Fruit fly (Drosophila melanogaster): ENCODE data around the gene LeuRS.

Gene LeuRS

DNA sequence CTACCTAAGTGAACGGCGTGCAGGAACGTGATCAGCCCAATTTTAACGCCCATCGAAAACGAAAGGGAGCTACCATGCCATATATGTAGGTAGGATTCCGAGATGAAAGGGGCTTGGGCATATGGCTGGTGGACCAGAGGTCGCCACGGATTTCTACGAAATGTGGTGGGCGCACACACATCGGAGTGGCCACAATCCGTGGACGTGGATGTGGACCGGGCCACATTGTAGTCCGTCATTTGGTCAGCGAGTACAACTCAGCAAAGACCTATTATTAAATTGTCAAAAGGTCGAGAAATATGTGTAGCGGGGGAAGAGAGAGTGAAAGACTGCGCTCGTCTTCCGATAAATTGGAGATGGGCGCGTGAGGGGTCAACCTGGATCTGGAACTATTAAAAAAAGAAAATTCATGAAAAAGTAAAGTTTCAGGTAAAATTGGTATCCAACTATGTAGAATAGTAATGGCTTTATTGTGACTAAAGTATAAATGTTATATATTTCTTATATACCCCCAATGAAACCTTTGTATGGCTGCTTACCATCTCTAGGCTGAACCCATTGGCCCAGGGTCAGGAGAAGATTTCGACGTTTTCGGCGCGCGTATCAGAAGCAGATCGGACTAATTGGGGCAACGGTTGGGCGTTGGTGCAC, 41.1 kb upstream of the LeuRS start (continued):
- TF ChIP-seq exex (tag; optimal IDR thresholded peaks at IDR 0.05) (no peak), CG11504 (tag; optimal IDR thresholded peaks at IDR 0.05) (peak; percentile 32), CG1603 (tag; optimal IDR thresholded peaks at IDR 0.05) (peak; percentile 10), CG6272 (GFP tag; IDR thresholded peaks at IDR 0.05) (peak; percentile 44; the same call in 1 of the 2 replicates), Hr78 (GFP tag; optimal IDR thresholded peaks at IDR 0.05) (peak in 1 of 2 experiments; percentile 88), CG8765 (GFP tag; IDR thresholded peaks at IDR 0.05) (peak; percentile 44; the same call in 1 of the 2 replicates), HLHmδ (GFP tag; optimal IDR thresholded peaks at IDR 0.05) (no peak), Elba2 (GFP tag; optimal IDR thresholded peaks at IDR 0.05) (no peak), CrebB (tag; optimal IDR thresholded peaks at IDR 0.05) (no peak), otp (GFP tag; IDR thresholded peaks at IDR 0.05) (no peak), CG9727 (GFP tag; optimal IDR thresholded peaks at IDR 0.05) (peak; percentile 14), CG17328 (GFP tag; IDR thresholded peaks at IDR 0.05) (0 out of 2 replicates have a peak, but pooled peaks have one; percentile 34), dmrt11E (tag; optimal IDR thresholded peaks at IDR 0.05) (peak; percentile 65), CG10431 (GFP tag; optimal IDR thresholded peaks at IDR 0.05) (no peak), CG30403 (GFP tag; optimal IDR thresholded peaks at IDR 0.05) (no peak), zfh1 (GFP tag; IDR thresholded peaks at IDR 0.05) (peak; percentile 58; the same call in 2 of the 3 replicates), CG31441 (GFP tag; IDR thresholded peaks at IDR 0.05) (peak; percentile 40; the same call in 1 of the 2 replicates), toy (GFP tag; IDR thresholded peaks at IDR 0.05) (no peak), Pdp1 (GFP tag; optimal IDR thresholded peaks at IDR 0.05) (no peak), sna (GFP tag; IDR thresholded peaks at IDR 0.05; ENCODE audit: partially characterized antibody) (0 out of 2 replicates have a peak, but pooled peaks have one; percentile 25), lbe (GFP tag; optimal IDR thresholded peaks at IDR 0.05) (no peak), CG12744 (GFP tag; optimal IDR thresholded peaks at IDR 0.05) (no peak), Dek (tag; optimal IDR thresholded peaks at IDR 0.05) (no peak), unpg (GFP tag; optimal IDR thresholded peaks at IDR 0.05) (peak; percentile 12), CG8359 (GFP tag; optimal IDR thresholded peaks at IDR 0.05; ENCODE audit: borderline replicate concordance) (peak; percentile 36), CG17359 (tag; optimal IDR thresholded peaks at IDR 0.05) (peak; percentile 9), CG34422 (GFP tag; IDR thresholded peaks at IDR 0.05) (peak; percentile 54; the same call in 2 of the 3 replicates), maf-S (GFP tag; optimal IDR thresholded peaks at IDR 0.05) (no peak), CG14014 (GFP tag; IDR thresholded peaks at IDR 0.05) (no peak), bigmax (GFP tag; optimal IDR thresholded peaks at IDR 0.05) (no peak), Ssrp (tag; optimal IDR thresholded peaks at IDR 0.05) (no peak), grn (GFP tag; optimal IDR thresholded peaks at IDR 0.05) (no peak), mirr (GFP tag; optimal IDR thresholded peaks at IDR 0.05) (no peak), yki (optimal IDR thresholded peaks at IDR 0.05) (no peak), Bteb2 (GFP tag; optimal IDR thresholded peaks at IDR 0.05) (no peak), nerfin-1 (tag; optimal IDR thresholded peaks at IDR 0.05) (peak; percentile 16), Sry-δ (GFP tag; optimal IDR thresholded peaks at IDR 0.05) (peak; percentile 38), Optix (GFP tag; IDR thresholded peaks at IDR 0.05) (peak; percentile 51; the same call in 1 of the 3 replicates), CG16815 (GFP tag; optimal IDR thresholded peaks at IDR 0.05) (no peak), CHES-1-like (GFP tag; optimal IDR thresholded peaks at IDR 0.05) (no peak), BtbVII (GFP tag; optimal IDR thresholded peaks at IDR 0.05) (no peak), ewg (GFP tag; optimal IDR thresholded peaks at IDR 0.05) (no peak), gro (GFP tag; optimal IDR thresholded peaks at IDR 0.05) (no peak), CG32532 (GFP tag; IDR thresholded peaks at IDR 0.05) (no peak), bowl (GFP tag; IDR thresholded peaks at IDR 0.05) (no peak), Dp (GFP tag; optimal IDR thresholded peaks at IDR 0.05) (no peak), rib (GFP tag; IDR thresholded peaks at IDR 0.05) (no peak), CG11247 (GFP tag; IDR thresholded peaks at IDR 0.05) (no peak), Dll (GFP tag; IDR thresholded peaks at IDR 0.05; ENCODE audit: partially characterized antibody) (peak; percentile 74), pho (GFP tag; optimal IDR thresholded peaks at IDR 0.05) (no peak)
